Fruit fly (Drosophila melanogaster): ENCODE measurements around the gene Fhos.

Gene Fhos

DNA sequence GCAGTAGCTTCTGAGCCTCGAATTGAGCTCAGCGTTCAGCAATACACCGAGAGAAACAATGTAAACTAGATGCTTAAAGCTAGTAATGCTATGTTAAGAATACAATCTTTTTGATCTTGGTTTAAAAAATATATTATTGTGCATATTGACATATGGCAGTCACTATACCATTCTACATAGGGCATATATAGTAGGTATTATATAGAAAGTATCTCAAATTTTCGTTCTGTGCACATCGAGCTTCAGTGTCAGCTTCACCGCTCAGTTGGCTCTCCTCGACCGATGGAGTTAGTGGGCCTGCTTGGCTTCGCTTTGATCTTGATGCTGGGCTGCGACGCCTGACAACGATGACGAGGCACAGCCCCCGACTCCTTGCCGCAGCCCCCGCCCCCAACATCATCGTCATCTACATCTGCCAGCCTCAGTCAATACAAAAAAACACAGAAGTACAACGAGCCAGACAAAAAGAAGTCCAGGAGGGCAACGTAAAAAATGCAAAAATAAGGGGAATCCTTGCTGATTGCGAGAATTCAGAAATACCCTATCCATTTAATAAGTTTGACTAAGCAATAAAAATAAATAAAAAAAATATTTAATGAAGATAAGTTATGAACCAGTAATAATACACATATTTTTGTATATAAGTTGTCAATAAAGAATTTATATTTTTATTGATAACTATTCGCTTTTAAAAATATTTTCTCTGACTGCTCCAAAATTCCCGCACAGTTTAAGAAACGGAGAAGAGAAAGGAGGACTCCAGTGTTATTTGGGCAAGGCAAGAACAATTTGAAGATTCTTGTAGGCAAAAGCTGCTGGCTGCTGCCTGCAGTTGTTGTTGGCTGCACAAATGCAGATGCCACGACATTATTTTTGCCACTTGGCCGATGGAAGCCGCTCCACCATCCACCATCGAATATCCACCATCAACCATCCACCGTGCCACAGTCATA is 68.6 kb downstream of the Fhos start:
- no peak for TF ChIP-seq jim (GFP tag; optimal IDR thresholded peaks at IDR 0.05)
- peak; percentile 6 for TF ChIP-seq Mio (GFP tag; optimal IDR thresholded peaks at IDR 0.05)
- TF ChIP-seq N (GFP tag; optimal IDR thresholded peaks at IDR 0.05) = no peak
- no peak for TF ChIP-seq Hr83 (GFP tag; optimal IDR thresholded peaks at IDR 0.05; ENCODE audit: poor library complexity, severe bottlenecking)
- peak; percentile 80 for TF ChIP-seq CG32264 (GFP tag; optimal IDR thresholded peaks at IDR 0.05)
- no peak for TF ChIP-seq dl (GFP tag; optimal IDR thresholded peaks at IDR 0.05; ENCODE audit: insufficient read depth in 1 of 2, partially characterized antibody in 2 of 2)
- TF ChIP-seq Rel (GFP tag; optimal IDR thresholded peaks at IDR 0.05) = peak; percentile 14
- peak; percentile 74 for TF ChIP-seq Rel (tag; optimal IDR thresholded peaks at IDR 0.05)
- TF ChIP-seq Hr78 (GFP tag; optimal IDR thresholded peaks at IDR 0.05) = no peak
- TF ChIP-seq foxo (GFP tag; optimal IDR thresholded peaks at IDR 0.05) = peak; percentile 67 to 88
- peak; percentile 82 for TF ChIP-seq Sp1 (GFP tag; optimal IDR thresholded peaks at IDR 0.05)
- TF ChIP-seq pan (optimal IDR thresholded peaks at IDR 0.05) = no peak
- TF ChIP-seq CrebA (GFP tag; optimal IDR thresholded peaks at IDR 0.05; ENCODE audit: borderline replicate concordance) = peak; percentile 12
- no peak for TF ChIP-seq lola (GFP tag; optimal IDR thresholded peaks at IDR 0.05)
- peak; percentile 65 for TF ChIP-seq tai (GFP tag; optimal IDR thresholded peaks at IDR 0.05)
- TF ChIP-seq h (GFP tag; optimal IDR thresholded peaks at IDR 0.05) = peak; percentile 93
- TF ChIP-seq br (GFP tag; optimal IDR thresholded peaks at IDR 0.05) = peak; percentile 92
- TF ChIP-seq HLH106 (tag; optimal IDR thresholded peaks at IDR 0.05) = peak; percentile 88
- no peak for TF ChIP-seq Abd-B (GFP tag; optimal IDR thresholded peaks at IDR 0.05)
- no peak for TF ChIP-seq Vsx2 (GFP tag; optimal IDR thresholded peaks at IDR 0.05; ENCODE audit: partially characterized antibody)
- TF ChIP-seq Dif (GFP tag; optimal IDR thresholded peaks at IDR 0.05; ENCODE audit: partially characterized antibody) = peak; percentile 16
- TF ChIP-seq dsf (GFP tag; optimal IDR thresholded peaks at IDR 0.05; ENCODE audit: borderline replicate concordance) = no peak
- TF ChIP-seq Hnf4 (GFP tag; optimal IDR thresholded peaks at IDR 0.05) = peak; percentile 88
- no peak for TF ChIP-seq Myc (optimal IDR thresholded peaks at IDR 0.05)
- TF ChIP-seq woc (GFP tag; optimal IDR thresholded peaks at IDR 0.05) = peak; percentile 83
- TF ChIP-seq usp (GFP tag; optimal IDR thresholded peaks at IDR 0.05) = no peak
- no peak for TF ChIP-seq sv (GFP tag; optimal IDR thresholded peaks at IDR 0.05)
- TF ChIP-seq OdsH (GFP tag; optimal IDR thresholded peaks at IDR 0.05) = peak; percentile 85
- no peak for TF ChIP-seq Dfd (GFP tag; optimal IDR thresholded peaks at IDR 0.05)
- peak; percentile 93 for TF ChIP-seq fru (GFP tag; optimal IDR thresholded peaks at IDR 0.05)
- TF ChIP-seq sage (GFP tag; optimal IDR thresholded peaks at IDR 0.05) = peak; percentile 72
- peak; percentile 67 for TF ChIP-seq psq (GFP tag; optimal IDR thresholded peaks at IDR 0.05)
- peak; percentile 87 for TF ChIP-seq brk (GFP tag; optimal IDR thresholded peaks at IDR 0.05)
- peak; percentile 67 for TF ChIP-seq CG9705 (GFP tag; optimal IDR thresholded peaks at IDR 0.05)
- peak; percentile 48 for TF ChIP-seq dmrt93B (GFP tag; optimal IDR thresholded peaks at IDR 0.05)
- peak; percentile 89 for TF ChIP-seq rgr (GFP tag; optimal IDR thresholded peaks at IDR 0.05)
- peak; percentile 53 for TF ChIP-seq Jra (GFP tag; optimal IDR thresholded peaks at IDR 0.05)
- peak; percentile 87 for TF ChIP-seq ey (GFP tag; optimal IDR thresholded peaks at IDR 0.05)
- TF ChIP-seq GATAd (GFP tag; optimal IDR thresholded peaks at IDR 0.05) = no peak

DNA sequence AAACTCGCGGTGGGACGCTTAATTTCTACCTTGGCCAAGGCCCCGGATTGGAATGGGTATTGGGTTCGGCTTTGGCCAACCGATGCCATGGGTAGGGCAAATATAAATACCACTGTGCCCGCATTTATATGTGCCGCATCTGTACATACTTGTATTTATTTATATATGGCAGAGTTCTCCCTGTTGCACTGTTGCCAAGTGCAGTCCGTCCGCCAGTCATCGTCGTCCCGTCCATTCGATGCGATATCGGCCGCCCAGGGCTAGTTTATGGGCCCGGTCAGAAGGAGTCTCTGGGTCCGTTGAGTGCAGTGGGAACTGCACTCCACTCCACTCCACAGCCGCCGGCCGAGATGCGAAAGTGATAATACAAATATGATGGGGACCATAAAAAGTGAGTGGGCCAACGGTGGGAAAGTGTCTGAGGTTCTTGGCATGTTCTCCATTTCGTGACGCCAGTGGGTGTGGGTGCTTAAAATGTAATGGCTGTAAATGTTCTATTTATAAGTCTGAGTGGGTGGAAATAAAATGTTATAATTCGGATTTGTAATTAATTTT is 69.5 kb downstream of the Fhos start:
- no peak for TF ChIP-seq pan (optimal IDR thresholded peaks at IDR 0.05)
- no peak for TF ChIP-seq Rel (GFP tag; optimal IDR thresholded peaks at IDR 0.05)
- TF ChIP-seq Rel (tag; optimal IDR thresholded peaks at IDR 0.05) = peak; percentile 4
- no peak for TF ChIP-seq brk (GFP tag; optimal IDR thresholded peaks at IDR 0.05)
- no peak for TF ChIP-seq Jra (GFP tag; optimal IDR thresholded peaks at IDR 0.05)
- TF ChIP-seq Hr78 (GFP tag; optimal IDR thresholded peaks at IDR 0.05) = no peak
- no peak for TF ChIP-seq CG9705 (GFP tag; optimal IDR thresholded peaks at IDR 0.05)
- no peak for TF ChIP-seq br (GFP tag; optimal IDR thresholded peaks at IDR 0.05)
- TF ChIP-seq h (GFP tag; optimal IDR thresholded peaks at IDR 0.05) = no peak
- no peak for TF ChIP-seq dsf (GFP tag; optimal IDR thresholded peaks at IDR 0.05; ENCODE audit: borderline replicate concordance)
- TF ChIP-seq usp (GFP tag; optimal IDR thresholded peaks at IDR 0.05) = no peak
- TF ChIP-seq HLH106 (tag; optimal IDR thresholded peaks at IDR 0.05) = no peak
- TF ChIP-seq Hr83 (GFP tag; optimal IDR thresholded peaks at IDR 0.05; ENCODE audit: poor library complexity, severe bottlenecking) = no peak
- TF ChIP-seq psq (GFP tag; optimal IDR thresholded peaks at IDR 0.05) = no peak
- peak; percentile 38 for TF ChIP-seq fru (GFP tag; optimal IDR thresholded peaks at IDR 0.05)

Measured in whole organism, wandering third instar larva.